Worm (Caenorhabditis elegans) whole organism, late embryonic: Measurements from ENCODE around the gene coh-4.
A peak's percentile ranks its signal among the peaks of the same experiment; 100 is the strongest.

Experiments
- C38D4.7 ChIP-seq: fragments of 200-800 bp; sonication (Bioruptor generic); optimal IDR thresholded peaks from 2 replicates; lab custom pipeline; 2018; ENCODE audit warnings: mild to moderate bottlenecking, missing genetic modification characterization, moderate library complexity, missing compliant biosample characterization
- F13H6.1 ChIP-seq: sonication (generic microtip); optimal IDR thresholded peaks from 2 replicates; lab custom pipeline; 2016; ENCODE audit warnings: missing genetic modification characterization, missing compliant biosample characterization
- K02D7.2 ChIP-seq: sonication (generic microtip); optimal IDR thresholded peaks from 2 replicates; lab custom pipeline; 2017; ENCODE audit warnings: mild to moderate bottlenecking, missing genetic modification characterization, missing compliant biosample characterization
- K09A11.1 ChIP-seq: sonication (generic microtip); optimal IDR thresholded peaks from 2 replicates; lab custom pipeline; 2017; ENCODE audit warnings: antibody characterized with exemption, mild to moderate bottlenecking, missing genetic modification characterization, missing compliant biosample characterization; ENCODE audit not compliant: insufficient read depth
- T23F11.4 ChIP-seq: fragments of 200-800 bp; sonication (Bioruptor generic); optimal IDR thresholded peaks from 2 replicates; lab custom pipeline; 2018; ENCODE audit warnings: mild to moderate bottlenecking, missing genetic modification characterization, missing compliant biosample characterization
- Y22D7AL.16 ChIP-seq: sonication (generic microtip); optimal IDR thresholded peaks from 2 replicates; lab custom pipeline; 2016; ENCODE audit warnings: missing genetic modification characterization, missing compliant biosample characterization
- ahr-1 ChIP-seq: sonication (generic microtip); optimal IDR thresholded peaks from 2 replicates; lab custom pipeline; 2016; ENCODE audit warnings: missing genetic modification characterization, missing compliant biosample characterization
- ama-1 ChIP-seq: fragments of 150-350 bp; optimal IDR thresholded peaks from 2 replicates; lab custom pipeline; 2014
- ceh-14 ChIP-seq: sonication (generic microtip); optimal IDR thresholded peaks from 2 replicates; lab custom pipeline; 2016; ENCODE audit warnings: missing genotype, missing genetic modification characterization, missing compliant biosample characterization
- ceh-19 ChIP-seq: fragments of 200-800 bp; sonication (Bioruptor generic); optimal IDR thresholded peaks from 2 replicates; lab custom pipeline; 2018; ENCODE audit warnings: mild to moderate bottlenecking, missing genetic modification characterization, missing compliant biosample characterization
- ceh-2 ChIP-seq: sonication (generic microtip); optimal IDR thresholded peaks from 2 replicates; lab custom pipeline; 2016; ENCODE audit warnings: missing genotype, missing genetic modification characterization, missing compliant biosample characterization
- ceh-22 ChIP-seq: sonication (generic microtip); optimal IDR thresholded peaks from 2 replicates; lab custom pipeline; 2017; ENCODE audit warnings: missing biosample characterization, missing genetic modification characterization
- ceh-24 ChIP-seq: sonication (generic microtip); optimal IDR thresholded peaks from 2 replicates; lab custom pipeline; 2016; ENCODE audit warnings: mild to moderate bottlenecking, missing genetic modification characterization, missing compliant biosample characterization
- ceh-30 ChIP-seq: fragments of 150-350 bp; optimal IDR thresholded peaks from 2 replicates; lab custom pipeline; 2014; ENCODE audit warnings: missing biosample characterization, missing genetic modification characterization
- ceh-31 ChIP-seq: sonication (generic microtip); optimal IDR thresholded peaks from 2 replicates; lab custom pipeline; 2016; ENCODE audit warnings: missing genetic modification characterization, missing compliant biosample characterization
- ceh-34 ChIP-seq: sonication (generic microtip); optimal IDR thresholded peaks from 2 replicates; lab custom pipeline; 2016; ENCODE audit warnings: mild to moderate bottlenecking, missing genetic modification characterization, missing compliant biosample characterization
- ceh-48 ChIP-seq: sonication (generic microtip); optimal IDR thresholded peaks from 2 replicates; lab custom pipeline; 2016; ENCODE audit warnings: missing genetic modification characterization, inconsistent platforms, missing compliant biosample characterization
- che-1 ChIP-seq: sonication (generic microtip); optimal IDR thresholded peaks from 2 replicates; lab custom pipeline; 2016; ENCODE audit warnings: mild to moderate bottlenecking, missing genetic modification characterization, missing compliant biosample characterization
- elt-4 ChIP-seq: sonication (generic microtip); optimal IDR thresholded peaks from 2 replicates; lab custom pipeline; 2016; ENCODE audit warnings: missing genetic modification characterization, missing compliant biosample characterization
- ets-4 ChIP-seq: sonication (generic microtip); optimal IDR thresholded peaks from 2 replicates; lab custom pipeline; 2016; ENCODE audit warnings: missing genetic modification characterization, missing compliant biosample characterization
- eyg-1 ChIP-seq: sonication (generic microtip); optimal IDR thresholded peaks from 2 replicates; lab custom pipeline; 2016; ENCODE audit warnings: missing genotype, missing genetic modification characterization, missing compliant biosample characterization
- fax-1 ChIP-seq: sonication (generic microtip); optimal IDR thresholded peaks from 2 replicates; lab custom pipeline; 2016; ENCODE audit warnings: missing genotype, missing genetic modification characterization, missing compliant biosample characterization
- fkh-6 ChIP-seq: sonication (generic microtip); optimal IDR thresholded peaks from 2 replicates; lab custom pipeline; 2016; ENCODE audit warnings: missing genetic modification characterization, missing compliant biosample characterization
- hlh-13 ChIP-seq: fragments of 200-800 bp; sonication (Bioruptor generic); optimal IDR thresholded peaks from 2 replicates; lab custom pipeline; 2018; ENCODE audit warnings: mild to moderate bottlenecking, missing genetic modification characterization, missing compliant biosample characterization
- hlh-15 ChIP-seq: sonication (generic microtip); optimal IDR thresholded peaks from 2 replicates; lab custom pipeline; 2016; ENCODE audit warnings: missing genetic modification characterization, missing compliant biosample characterization
- hlh-30 ChIP-seq: sonication (generic microtip); optimal IDR thresholded peaks from 2 replicates; lab custom pipeline; 2017; ENCODE audit warnings: antibody characterized with exemption, missing genetic modification characterization, missing compliant biosample characterization; ENCODE audit not compliant: insufficient read depth
- hlh-6 ChIP-seq: sonication (generic microtip); optimal IDR thresholded peaks from 2 replicates; lab custom pipeline; 2016; ENCODE audit warnings: missing genotype, missing genetic modification characterization, missing compliant biosample characterization
- hlh-8 ChIP-seq: sonication (generic microtip); optimal IDR thresholded peaks from 2 replicates; lab custom pipeline; 2016; ENCODE audit warnings: missing genotype, missing genetic modification characterization, missing compliant biosample characterization
- madf-2 ChIP-seq: sonication (generic microtip); optimal IDR thresholded peaks from 2 replicates; lab custom pipeline; 2017; ENCODE audit warnings: missing genetic modification characterization, missing compliant biosample characterization
- mec-3 ChIP-seq: sonication (generic microtip); optimal IDR thresholded peaks from 2 replicates; lab custom pipeline; 2016; ENCODE audit warnings: borderline replicate concordance, missing genetic modification characterization, missing compliant biosample characterization
- nfya-1 ChIP-seq: sonication (generic microtip); optimal IDR thresholded peaks from 2 replicates; lab custom pipeline; 2017; ENCODE audit warnings: missing genetic modification characterization, mild to moderate bottlenecking, missing compliant biosample characterization, antibody characterized with exemption, moderate library complexity
- nhr-11 ChIP-seq: fragments of 150-350 bp; optimal IDR thresholded peaks from 2 replicates; lab custom pipeline; 2014; ENCODE audit warnings: missing biosample characterization, missing genetic modification characterization
- pat-9 ChIP-seq: fragments of 200-800 bp; sonication (Bioruptor generic); optimal IDR thresholded peaks from 2 replicates; lab custom pipeline; 2018; ENCODE audit warnings: mild to moderate bottlenecking, missing genetic modification characterization, moderate library complexity, missing compliant biosample characterization
- pax-1 ChIP-seq: fragments of 150-350 bp; optimal IDR thresholded peaks from 2 replicates; lab custom pipeline; 2014; ENCODE audit warnings: missing biosample characterization, missing genetic modification characterization
- pha-4 ChIP-seq: fragments of 150-350 bp; optimal IDR thresholded peaks from 2 replicates; lab custom pipeline; 2018; ENCODE audit warnings: missing biosample characterization, missing genetic modification reagents, missing genetic modification characterization
- pqm-1 ChIP-seq: sonication (generic microtip); optimal IDR thresholded peaks from 2 replicates; lab custom pipeline; 2016; ENCODE audit warnings: missing genetic modification characterization, missing compliant biosample characterization
- ref-2 ChIP-seq: sonication (generic microtip); optimal IDR thresholded peaks from 2 replicates; lab custom pipeline; 2016; ENCODE audit warnings: missing genetic modification characterization, missing compliant biosample characterization
- sox-2 ChIP-seq: fragments of 200-800 bp; sonication (Bioruptor generic); IDR thresholded peaks from 2 replicates; pipeline ENCODE4 v1.3.6; 2022; ENCODE audit warnings: missing genetic modification reagents, missing genetic modification characterization, missing compliant biosample characterization
- sox-4 ChIP-seq: sonication (generic microtip); optimal IDR thresholded peaks from 2 replicates; lab custom pipeline; 2017; ENCODE audit warnings: mild to moderate bottlenecking, missing genetic modification characterization, inconsistent platforms, missing compliant biosample characterization
- syd-9 ChIP-seq: sonication (generic microtip); optimal IDR thresholded peaks from 2 replicates; lab custom pipeline; 2016; ENCODE audit warnings: mild to moderate bottlenecking, missing genetic modification characterization, moderate library complexity, missing compliant biosample characterization
- tbx-2 ChIP-seq: sonication (generic microtip); optimal IDR thresholded peaks from 2 replicates; lab custom pipeline; 2016; ENCODE audit warnings: missing genetic modification characterization, missing compliant biosample characterization
- ttx-3 ChIP-seq: sonication (generic microtip); optimal IDR thresholded peaks from 2 replicates; lab custom pipeline; 2016; ENCODE audit warnings: missing genetic modification reagents, missing genetic modification characterization, missing compliant biosample characterization
- unc-3 ChIP-seq, 2 experiments: fragments of 200-800 bp in 1 of 2; sonication (Bioruptor generic) in 1 of 2; sonication (generic microtip) in 1 of 2; conservative IDR thresholded peaks in 1 of 2; optimal IDR thresholded peaks in 1 of 2; 2 replicates each; pipeline versions ENCODE4 v1.3.6 to Lab custom; 2016 to 2022; ENCODE audit warnings: missing compliant biosample characterization in 2 of 2, missing genetic modification characterization in 2 of 2, missing genetic modification reagents in 1 of 2
- unc-42 ChIP-seq: sonication (generic microtip); optimal IDR thresholded peaks from 2 replicates; lab custom pipeline; 2016; ENCODE audit warnings: missing genotype, missing genetic modification characterization, missing compliant biosample characterization
- unc-55 ChIP-seq: sonication (generic microtip); optimal IDR thresholded peaks from 2 replicates; lab custom pipeline; 2017; ENCODE audit warnings: missing biosample characterization, missing genetic modification reagents, missing genetic modification characterization
- zip-5 ChIP-seq: sonication (generic microtip); optimal IDR thresholded peaks from 2 replicates; lab custom pipeline; 2016; ENCODE audit warnings: missing genetic modification characterization, missing compliant biosample characterization

Gene coh-4

ce11 chrV:4194587-4195211 is 19.3 kb upstream of the coh-4 start, which contains the start of gene Y45G5AM.9 (continued):
- TF ChIP-seq zip-5 (no peak), unc-3 (GFP tag; conservative IDR thresholded peaks at IDR 0.05; lab: Robert Waterston, UW) (0 out of 2 replicates have a peak, but pooled peaks have one; percentile 25), unc-3 (tag; optimal IDR thresholded peaks at IDR 0.05; lab: Kevin White, UChicago) (peak; percentile 4), ref-2 (peak; percentile 82), F13H6.1 (peak; percentile 66), elt-4 (no peak), hlh-8 (tag; lab: Kevin White, UChicago) (peak; percentile 12), C38D4.7 (GFP tag; lab: Kevin White, UChicago) (peak; percentile 28), pqm-1 (tag; lab: Kevin White, UChicago) (peak; percentile 17), hlh-15 (peak; percentile 11), K09A11.1 (tag; lab: Kevin White, UChicago) (peak; percentile 25), ceh-24 (tag; lab: Kevin White, UChicago) (no peak), mec-3 (tag; lab: Kevin White, UChicago) (no peak), T23F11.4 (no peak), hlh-30 (peak; percentile 54), ets-4 (peak; percentile 39), Y22D7AL.16 (peak; percentile 1), sox-2 (GFP tag; lab: Robert Waterston, UW) (0 out of 2 replicates have a peak, but pooled peaks have one; percentile 32), che-1 (tag; lab: Kevin White, UChicago) (peak; percentile 18), unc-42 (peak; percentile 66), ceh-34 (tag; lab: Kevin White, UChicago) (peak; percentile 63), ceh-22 (no peak), ama-1 (no peak), ceh-48 (tag; lab: Kevin White, UChicago) (peak; percentile 83), ceh-31 (tag; lab: Kevin White, UChicago) (peak; percentile 82), pat-9 (tag; lab: Kevin White, UChicago) (peak; percentile 39), madf-2 (tag; lab: Kevin White, UChicago) (peak; percentile 2), ahr-1 (tag; lab: Kevin White, UChicago) (no peak), fkh-6 (tag; lab: Kevin White, UChicago) (no peak), unc-55 (GFP tag; lab: Kevin White, UChicago) (no peak), tbx-2 (tag; lab: Kevin White, UChicago) (peak; percentile 81), eyg-1 (tag; lab: Kevin White, UChicago) (peak; percentile 42), pax-1 (no peak), ceh-2 (tag; lab: Kevin White, UChicago) (peak; percentile 59), ceh-30 (tag; lab: Kevin White, UChicago) (no peak), syd-9 (tag; lab: Kevin White, UChicago) (peak; percentile 40), sox-4 (tag; lab: Kevin White, UChicago) (peak; percentile 38), ttx-3 (tag; lab: Kevin White, UChicago) (peak; percentile 40), K02D7.2 (tag; lab: Kevin White, UChicago) (no peak), pha-4 (tag; lab: Kevin White, UChicago) (no peak), nfya-1 (peak; percentile 76), hlh-6 (no peak), ceh-19 (GFP tag; lab: Kevin White, UChicago) (peak; percentile 59), fax-1 (tag; lab: Kevin White, UChicago) (peak; percentile 47), nhr-11 (tag; lab: Kevin White, UChicago) (no peak), ceh-14 (peak; percentile 72), hlh-13 (no peak)
